Worm (Caenorhabditis elegans) whole organism, L4 larva: ENCODE measurements around the gene try-9.

Source experiments
- F26F4.8 ChIP-seq: fragments of 200-800 bp; sonication (Bioruptor generic); conservative IDR thresholded peaks from 2 replicates; pipeline ENCODE4 v1.3.6; 2022; ENCODE audit warnings: missing genetic modification characterization, missing compliant biosample characterization
- F49E8.2 ChIP-seq: sonication (generic microtip); optimal IDR thresholded peaks from 2 replicates; lab custom pipeline; 2016; ENCODE audit warnings: missing compliant biosample characterization, mild to moderate bottlenecking, missing genetic modification characterization, borderline replicate concordance
- R02D3.7 ChIP-seq: fragments of 150-350 bp; sonication (generic microtip); optimal IDR thresholded peaks from 3 replicates; lab custom pipeline; 2014; ENCODE audit warnings: missing biosample characterization, missing genetic modification characterization
- aly-2 ChIP-seq: sonication (generic microtip); optimal IDR thresholded peaks from 2 replicates; lab custom pipeline; 2018; ENCODE audit warnings: missing biosample characterization, missing genetic modification characterization
- dmd-9 ChIP-seq: fragments of 200-800 bp; sonication (Bioruptor generic); IDR thresholded peaks from 2 replicates; pipeline ENCODE4 v1.3.6; 2022; ENCODE audit warnings: missing genetic modification reagents, missing genetic modification characterization, missing compliant biosample characterization
- gei-8 ChIP-seq: fragments of 200-800 bp; sonication (Bioruptor generic); optimal IDR thresholded peaks from 2 replicates; lab custom pipeline; 2018; ENCODE audit warnings: mild to moderate bottlenecking, missing genetic modification characterization, missing compliant biosample characterization
- mdl-1 ChIP-seq, 2 experiments: fragments of 150-350 bp in 1 of 2; sonication (generic microtip) in 1 of 2; optimal IDR thresholded peaks; 2 replicates each; lab custom pipeline; 2014 to 2017; ENCODE audit warnings: missing biosample characterization in 2 of 2, missing genetic modification characterization in 2 of 2
- nhr-237 ChIP-seq: sonication (generic microtip); optimal IDR thresholded peaks from 2 replicates; lab custom pipeline; 2017; ENCODE audit warnings: missing biosample characterization, missing genetic modification characterization
- nhr-77 ChIP-seq: fragments of 150-350 bp; optimal IDR thresholded peaks from 2 replicates; lab custom pipeline; 2014; ENCODE audit warnings: missing biosample characterization, missing genetic modification characterization
- unc-62 ChIP-seq, 3 experiments: fragments of 150-350 bp in 1 of 3; sonication (generic microtip); optimal IDR thresholded peaks in 2 of 3; peaks in 1 of 3; 1 replicate in 1 of 3; 2 replicates in 2 of 3; lab custom pipeline; 2014 to 2017; ENCODE audit warnings: missing biosample characterization in 3 of 3, missing genetic modification characterization in 3 of 3, missing genetic modification reagents in 3 of 3, missing genotype in 1 of 3
- zag-1 ChIP-seq: fragments of 150-350 bp; optimal IDR thresholded peaks from 2 replicates; lab custom pipeline; 2014; ENCODE audit warnings: missing biosample characterization, missing genetic modification characterization
- ztf-11 ChIP-seq: fragments of 150-350 bp; optimal IDR thresholded peaks from 2 replicates; lab custom pipeline; 2014; ENCODE audit warnings: missing biosample characterization, missing genetic modification characterization

- peak; percentile 10 for TF ChIP-seq zag-1
- TF ChIP-seq gei-8 (GFP tag; lab: Kevin White, UChicago) = peak; percentile 67
- peak; percentile 93 for TF ChIP-seq nhr-77 (tag; lab: Kevin White, UChicago)
- no peak for TF ChIP-seq aly-2 (tag; lab: Kevin White, UChicago)
- no peak for TF ChIP-seq R02D3.7
- TF ChIP-seq F26F4.8 (GFP tag; lab: Robert Waterston, UW) = no peak
- TF ChIP-seq unc-62 (GFP tag; optimal IDR thresholded peaks at IDR 0.05 in 1 of 2; lab: Kevin White, UChicago) = peak in 1 of 2 experiments; percentile 96
- TF ChIP-seq unc-62 (tag; optimal IDR thresholded peaks at IDR 0.05; lab: Kevin White, UChicago) = no peak
- peak; percentile 87 for TF ChIP-seq dmd-9 (GFP tag; lab: Robert Waterston, UW)
- TF ChIP-seq mdl-1 (tag; optimal IDR thresholded peaks at IDR 0.05; lab: Kevin White, UChicago) = peak; percentile 69 to 97
- TF ChIP-seq ztf-11 (tag; lab: Kevin White, UChicago) = no peak
- TF ChIP-seq F49E8.2 (tag; lab: Kevin White, UChicago) = no peak
- peak; percentile 28 for TF ChIP-seq nhr-237
Measured at ce11 chrII:4376295-4377172, 8.5 kb downstream of the try-9 start, which contains the start of gene ntl-2.
